Fruit fly (Drosophila melanogaster) S2 (cell line): Measurements from ENCODE around the gene CG15209.

Experiments
- CG8478 ChIP-seq: fragments of >200 bp; optimal IDR thresholded peaks from 2 replicates; lab custom pipeline; 2018
- CTCF ChIP-seq, 2 experiments: fragments of >200 bp; optimal IDR thresholded peaks; 2 replicates each; lab custom pipeline; 2018

dm6 chrX:10825349-10826129, 16.5 kb upstream of the CG15209 start:
- TF ChIP-seq CG8478 (no peak), CTCF (optimal IDR thresholded peaks at IDR 0.05; lab: Kevin White, UChicago) (no peak)
